Worm (Caenorhabditis elegans): ENCODE data around the gene T07F8.1.

Gene T07F8.1

DNA sequence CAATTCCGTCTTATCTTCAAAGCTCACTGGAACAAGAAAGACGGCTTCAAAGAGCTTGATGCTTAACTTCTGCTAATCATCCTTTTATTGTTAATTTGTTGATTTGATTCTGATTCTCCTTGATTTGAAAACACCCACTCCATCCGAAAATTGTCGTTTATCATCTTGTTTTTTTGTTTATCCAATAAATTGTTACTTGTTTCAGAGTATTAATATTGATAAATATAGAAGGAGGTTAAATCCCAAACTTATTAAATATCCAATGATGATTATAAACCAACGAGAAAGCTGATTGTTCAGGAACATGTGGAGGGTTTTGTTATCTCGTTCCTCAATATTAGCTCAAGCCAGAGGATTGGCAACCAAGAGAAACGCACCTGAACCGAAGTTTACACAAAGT, 35.4 kb upstream of the T07F8.1 start, which contains the start of gene F10E7.6:
Gene F10E7.6 (plus strand): TSS at position 301 of the 400 bp plus-strand sequence.
- no peak for TF ChIP-seq F13H6.1 (tag; optimal IDR thresholded peaks at IDR 0.05)
- TF ChIP-seq elt-3 (tag; optimal IDR thresholded peaks at IDR 0.05), result no peak
- no peak for TF ChIP-seq lin-13 (GFP tag; optimal IDR thresholded peaks at IDR 0.05)
- no peak for TF ChIP-seq mab-5 (tag; optimal IDR thresholded peaks at IDR 0.05)
- no peak for TF ChIP-seq ceh-16 (tag; optimal IDR thresholded peaks at IDR 0.05)
- TF ChIP-seq nhr-10 (tag; optimal IDR thresholded peaks at IDR 0.05), result no peak
- no peak for TF ChIP-seq nhr-23 (tag; optimal IDR thresholded peaks at IDR 0.05)
- TF ChIP-seq elt-1 (tag; optimal IDR thresholded peaks at IDR 0.05), result no peak
- no peak for TF ChIP-seq mdl-1 (tag; optimal IDR thresholded peaks at IDR 0.05)
- no peak for TF ChIP-seq fos-1 (tag; optimal IDR thresholded peaks at IDR 0.05)
- no peak for TF ChIP-seq peb-1 (tag; optimal IDR thresholded peaks at IDR 0.05)
- no peak for TF ChIP-seq blmp-1 (tag; optimal IDR thresholded peaks at IDR 0.05; ENCODE audit: insufficient read depth)
- no peak for TF ChIP-seq zag-1 (tag; optimal IDR thresholded peaks at IDR 0.05)
- TF ChIP-seq lin-39 (tag; optimal IDR thresholded peaks at IDR 0.05), result no peak
- no peak for TF ChIP-seq skn-1 (tag; optimal IDR thresholded peaks at IDR 0.05)
- TF ChIP-seq nhr-11 (tag; optimal IDR thresholded peaks at IDR 0.05), result no peak
- no peak for TF ChIP-seq nhr-12 (tag; optimal IDR thresholded peaks at IDR 0.05)
- no peak for TF ChIP-seq nhr-237 (tag; optimal IDR thresholded peaks at IDR 0.05)

DNA sequence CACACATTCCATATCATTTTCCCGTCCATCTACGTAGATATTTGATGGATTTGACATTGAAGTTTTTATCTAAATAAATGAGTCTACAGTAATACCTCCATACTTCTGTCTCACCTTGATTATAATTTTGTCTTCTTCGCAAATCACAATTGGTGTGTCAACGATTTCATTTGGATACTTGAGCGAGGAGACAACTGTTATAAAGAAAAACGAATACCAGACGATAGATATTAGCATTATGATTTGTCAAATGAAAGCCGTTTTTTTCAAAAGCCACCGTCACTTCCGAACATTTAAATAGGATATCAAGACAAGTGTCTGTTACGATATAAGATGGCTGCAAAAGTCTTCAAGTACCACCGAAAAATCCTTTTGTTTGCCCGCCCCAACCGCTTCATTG, 32.6 kb upstream of the T07F8.1 start, which contains the start of gene cutl-5:
Gene cutl-5 (minus strand): TSS at position 269 of the 400 bp plus-strand sequence.
- no peak for TF ChIP-seq sma-9 (GFP tag; optimal IDR thresholded peaks at IDR 0.05)
- TF ChIP-seq sma-9 (tag; optimal IDR thresholded peaks at IDR 0.05), result no peak
- no peak for TF ChIP-seq nhr-237 (tag; optimal IDR thresholded peaks at IDR 0.05)
- TF ChIP-seq ztf-11 (tag; optimal IDR thresholded peaks at IDR 0.05), result no peak
- TF ChIP-seq nhr-6 (tag; optimal IDR thresholded peaks at IDR 0.05), result no peak
- no peak for TF ChIP-seq mdl-1 (tag; optimal IDR thresholded peaks at IDR 0.05)
- TF ChIP-seq C34F6.9 (tag; optimal IDR thresholded peaks at IDR 0.05), result no peak
- no peak for TF ChIP-seq Y55F3AM.14 (GFP tag; optimal IDR thresholded peaks at IDR 0.05)
- TF ChIP-seq zag-1 (tag; optimal IDR thresholded peaks at IDR 0.05), result no peak
- no peak for TF ChIP-seq snpc-4 (tag; optimal IDR thresholded peaks at IDR 0.05)
- no peak for TF ChIP-seq ztf-1 (GFP tag; conservative IDR thresholded peaks at IDR 0.05)
- TF ChIP-seq unc-55 (GFP tag; optimal IDR thresholded peaks at IDR 0.05), result no peak
- no peak for TF ChIP-seq dmd-4 (tag; optimal IDR thresholded peaks at IDR 0.05)
- TF ChIP-seq elt-1 (tag; optimal IDR thresholded peaks at IDR 0.05), result no peak
- TF ChIP-seq lin-11 (tag; optimal IDR thresholded peaks at IDR 0.05), result no peak
- TF ChIP-seq unc-39 (tag; optimal IDR thresholded peaks at IDR 0.05), result no peak

DNA sequence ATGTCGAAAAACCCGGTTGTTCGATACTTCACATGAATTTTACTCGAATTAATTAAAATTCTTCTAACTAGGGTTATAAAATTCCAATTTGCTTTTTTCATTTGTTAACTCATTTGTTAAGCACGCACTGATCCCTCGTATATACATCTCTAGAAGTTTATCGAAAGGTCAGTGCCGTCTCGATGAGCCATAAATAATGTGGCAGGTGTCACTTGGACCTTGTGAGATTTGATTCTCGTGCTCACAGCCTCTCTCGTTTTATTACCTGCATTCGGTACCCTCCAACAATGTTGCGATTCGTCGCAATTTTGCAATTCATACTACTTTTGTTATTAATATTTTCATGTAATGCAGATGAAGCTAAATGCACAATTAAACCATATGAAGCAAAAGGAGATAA, 31.8 kb upstream of the T07F8.1 start, which contains the start of gene spon-1:
Gene spon-1 (plus strand): TSS at position 208 of the 400 bp plus-strand sequence.
- no peak for TF ChIP-seq peb-1 (tag; optimal IDR thresholded peaks at IDR 0.05)
- no peak for TF ChIP-seq sem-4 (tag; optimal IDR thresholded peaks at IDR 0.05)
- TF ChIP-seq mab-5 (tag; optimal IDR thresholded peaks at IDR 0.05), result no peak
- no peak for TF ChIP-seq lin-13 (GFP tag; optimal IDR thresholded peaks at IDR 0.05)
- TF ChIP-seq R02D3.7 (tag; optimal IDR thresholded peaks at IDR 0.05), result no peak
- TF ChIP-seq nhr-77 (tag; optimal IDR thresholded peaks at IDR 0.05), result no peak
- TF ChIP-seq F13H6.1 (tag; optimal IDR thresholded peaks at IDR 0.05), result no peak
- TF ChIP-seq C34F6.9 (tag; optimal IDR thresholded peaks at IDR 0.05), result no peak
- TF ChIP-seq dmd-4 (tag; optimal IDR thresholded peaks at IDR 0.05), result no peak
- TF ChIP-seq elt-1 (tag; optimal IDR thresholded peaks at IDR 0.05), result no peak
- no peak for TF ChIP-seq nhr-11 (tag; optimal IDR thresholded peaks at IDR 0.05)
- TF ChIP-seq nhr-237 (tag; optimal IDR thresholded peaks at IDR 0.05), result no peak
- TF ChIP-seq mdl-1 (tag; optimal IDR thresholded peaks at IDR 0.05), result no peak
- TF ChIP-seq ztf-1 (GFP tag; conservative IDR thresholded peaks at IDR 0.05), result no peak
- TF ChIP-seq nhr-23 (tag; optimal IDR thresholded peaks at IDR 0.05), result no peak

- TF ChIP-seq alr-1 (tag; optimal IDR thresholded peaks at IDR 0.05), result no peak
- TF ChIP-seq blmp-1 (tag; optimal IDR thresholded peaks at IDR 0.05; ENCODE audit: insufficient read depth), result no peak
- TF ChIP-seq unc-55 (GFP tag; optimal IDR thresholded peaks at IDR 0.05), result no peak
- TF ChIP-seq fos-1 (tag; optimal IDR thresholded peaks at IDR 0.05), result no peak
- TF ChIP-seq sma-3 (GFP tag; optimal IDR thresholded peaks at IDR 0.05), result no peak
- TF ChIP-seq lin-13 (GFP tag; optimal IDR thresholded peaks at IDR 0.05), result no peak
- no peak for TF ChIP-seq unc-62 (GFP tag; optimal IDR thresholded peaks at IDR 0.05)
- no peak for TF ChIP-seq nhr-25 (tag; optimal IDR thresholded peaks at IDR 0.05)
- TF ChIP-seq nhr-77 (tag; optimal IDR thresholded peaks at IDR 0.05), result no peak
- no peak for TF ChIP-seq aly-2 (tag; optimal IDR thresholded peaks at IDR 0.05)
- no peak for TF ChIP-seq ceh-16 (tag; optimal IDR thresholded peaks at IDR 0.05)
- TF ChIP-seq gmeb-1 (tag; optimal IDR thresholded peaks at IDR 0.05), result no peak
- no peak for TF ChIP-seq ztf-4 (tag; optimal IDR thresholded peaks at IDR 0.05)
- no peak for TF ChIP-seq mbf-1 (tag; optimal IDR thresholded peaks at IDR 0.05)
Observed at ce11 chrII:7119525-7119924, 28.7 kb upstream of the T07F8.1 start.

Data from whole organism, L2 larva.